Worm (Caenorhabditis elegans) whole organism, L2 larva: ENCODE results near the gene F28E10.1.
A peak's percentile ranks its signal among the peaks of the same experiment; 100 is the strongest.

Experiments
- ceh-82 ChIP-seq: fragments of 150-350 bp; optimal IDR thresholded peaks from 2 replicates; lab custom pipeline; 2014; ENCODE audit warnings: missing biosample characterization, missing genetic modification characterization
- fos-1 ChIP-seq: fragments of 150-350 bp; optimal IDR thresholded peaks from 2 replicates; lab custom pipeline; 2014; ENCODE audit warnings: missing biosample characterization, missing genetic modification characterization
- mdl-1 ChIP-seq, 2 experiments: fragments of 150-350 bp in 1 of 2; sonication (generic microtip) in 1 of 2; optimal IDR thresholded peaks; 2 replicates each; lab custom pipeline; 2017; ENCODE audit warnings: missing biosample characterization in 2 of 2, missing genetic modification characterization in 2 of 2
- nhr-77 ChIP-seq: fragments of 150-350 bp; optimal IDR thresholded peaks from 2 replicates; lab custom pipeline; 2014; ENCODE audit warnings: missing biosample characterization, missing genetic modification characterization
- sma-3 ChIP-seq: sonication (generic microtip); optimal IDR thresholded peaks from 2 replicates; lab custom pipeline; 2016; ENCODE audit warnings: missing genetic modification reagents, missing genetic modification characterization, missing compliant biosample characterization

- TF ChIP-seq mdl-1 (tag; optimal IDR thresholded peaks at IDR 0.05; lab: Kevin White, UChicago), result no peak
- TF ChIP-seq sma-3, result no peak
- TF ChIP-seq fos-1 (tag; lab: Kevin White, UChicago), result peak; percentile 26
- TF ChIP-seq ceh-82 (tag; lab: Kevin White, UChicago), result no peak
- no peak for TF ChIP-seq nhr-77 (tag; lab: Kevin White, UChicago)
These were observed 33.9 kb downstream of the F28E10.1 start, which contains the start of gene F19C7.4 for ce11 chrIV:4602565-4602964.
